Fruit fly (Drosophila melanogaster) whole organism, embryonic: Measurements from ENCODE around the gene Arpc1.

Source experiments
- Atf-2 ChIP-seq: fragments of 200-800 bp; sonication (Bioruptor generic); optimal IDR thresholded peaks from 2 replicates; lab custom pipeline; 2016; ENCODE audit warnings: missing biosample characterization, missing genetic modification characterization
- CG10267 ChIP-seq: fragments of 200-800 bp; sonication (Bioruptor generic); optimal IDR thresholded peaks from 2 replicates; lab custom pipeline; 2018; ENCODE audit warnings: missing biosample characterization, mild to moderate bottlenecking, missing genetic modification characterization, moderate library complexity
- CG10274 ChIP-seq: fragments of 200-800 bp; sonication (Bioruptor generic); optimal IDR thresholded peaks from 3 replicates; lab custom pipeline; 2017; ENCODE audit warnings: missing biosample characterization, mild to moderate bottlenecking, missing genetic modification characterization
- CG10979 ChIP-seq: fragments of 200-800 bp; sonication (Bioruptor generic); optimal IDR thresholded peaks from 2 replicates; lab custom pipeline; 2018; ENCODE audit warnings: missing biosample characterization, mild to moderate bottlenecking, missing genetic modification characterization, moderate library complexity
- CG11247 ChIP-seq: fragments of 200-800 bp; sonication (Bioruptor generic); IDR thresholded peaks from 2 replicates; pipeline ENCODE4 v1.3.6; 2022; ENCODE audit warnings: missing biosample characterization, missing genetic modification characterization
- CG11695 ChIP-seq: fragments of 200-800 bp; sonication (Bioruptor generic); IDR thresholded peaks from 3 replicates; pipeline ENCODE4 v1.3.6; 2022; ENCODE audit warnings: missing biosample characterization, missing genetic modification characterization
- CG12236 ChIP-seq: fragments of 200-800 bp; sonication (Bioruptor generic); optimal IDR thresholded peaks from 2 replicates; lab custom pipeline; 2016; ENCODE audit warnings: missing biosample characterization, missing genetic modification characterization
- CG12299 ChIP-seq: fragments of 200-800 bp; sonication (Bioruptor generic); optimal IDR thresholded peaks from 2 replicates; lab custom pipeline; 2018; ENCODE audit warnings: missing biosample characterization, mild to moderate bottlenecking, missing genetic modification characterization
- CG14441 ChIP-seq: fragments of 200-800 bp; sonication (Bioruptor generic); IDR thresholded peaks from 2 replicates; pipeline ENCODE4 v1.3.6; 2022; ENCODE audit warnings: missing biosample characterization, missing genetic modification characterization
- CG14710 ChIP-seq: fragments of 200-800 bp; sonication (Bioruptor generic); optimal IDR thresholded peaks from 3 replicates; lab custom pipeline; 2019; ENCODE audit warnings: missing biosample characterization, mild to moderate bottlenecking, missing genetic modification characterization, moderate library complexity
- CG17359 ChIP-seq: fragments of 200-800 bp; sonication (Bioruptor generic); optimal IDR thresholded peaks from 3 replicates; lab custom pipeline; 2018; ENCODE audit warnings: missing biosample characterization, mild to moderate bottlenecking, missing genetic modification characterization, moderate library complexity
- CG17802 ChIP-seq: fragments of 200-800 bp; sonication (Bioruptor generic); optimal IDR thresholded peaks from 2 replicates; lab custom pipeline; 2018; ENCODE audit warnings: missing biosample characterization, mild to moderate bottlenecking, missing genetic modification characterization, moderate library complexity
- CG17829 ChIP-seq: fragments of 200-800 bp; optimal IDR thresholded peaks from 2 replicates; lab custom pipeline; 2019; ENCODE audit warnings: missing biosample characterization, mild to moderate bottlenecking, missing genetic modification characterization, moderate library complexity
- CG18476 ChIP-seq: fragments of 200-800 bp; sonication (Bioruptor generic); optimal IDR thresholded peaks from 2 replicates; lab custom pipeline; 2016; ENCODE audit warnings: missing biosample characterization, mild to moderate bottlenecking, missing genetic modification characterization
- CG2889 ChIP-seq: fragments of 200-800 bp; sonication (Bioruptor generic); IDR thresholded peaks from 3 replicates; pipeline ENCODE4 v1.3.6; 2022; ENCODE audit warnings: missing biosample characterization, missing genetic modification characterization
- CG30020 ChIP-seq: fragments of 200-800 bp; optimal IDR thresholded peaks from 2 replicates; lab custom pipeline; 2019; ENCODE audit warnings: missing biosample characterization, mild to moderate bottlenecking, missing genetic modification characterization, moderate library complexity
- CG30431 ChIP-seq: fragments of 200-800 bp; sonication (Bioruptor generic); optimal IDR thresholded peaks from 2 replicates; lab custom pipeline; 2017; ENCODE audit warnings: missing biosample characterization, missing genetic modification characterization
- CG34422 ChIP-seq: fragments of 200-800 bp; sonication (Bioruptor generic); IDR thresholded peaks from 3 replicates; pipeline ENCODE4 v1.3.6; 2022; ENCODE audit warnings: missing biosample characterization, missing genetic modification characterization
- CG4424 ChIP-seq: fragments of 200-800 bp; sonication (Bioruptor generic); optimal IDR thresholded peaks from 3 replicates; lab custom pipeline; 2016; ENCODE audit warnings: missing biosample characterization, missing genetic modification characterization
- CG9797 ChIP-seq: fragments of 200-800 bp; sonication (Bioruptor generic); optimal IDR thresholded peaks from 3 replicates; lab custom pipeline; 2018; ENCODE audit warnings: missing biosample characterization, mild to moderate bottlenecking, missing genetic modification characterization
- CTCF ChIP-seq: fragments of 200-800 bp; sonication (Bioruptor generic); optimal IDR thresholded peaks from 2 replicates; lab custom pipeline; 2017; ENCODE audit warnings: missing biosample characterization, mild to moderate bottlenecking, missing genetic modification characterization, moderate library complexity
- CoRest ChIP-seq: fragments of 200-800 bp; sonication (Bioruptor generic); optimal IDR thresholded peaks from 3 replicates; lab custom pipeline; 2018; ENCODE audit warnings: missing biosample characterization, mild to moderate bottlenecking, missing genetic modification characterization, moderate library complexity
- Dp ChIP-seq: fragments of 200-800 bp; sonication (Bioruptor generic); optimal IDR thresholded peaks from 2 replicates; lab custom pipeline; 2018; ENCODE audit warnings: missing biosample characterization, mild to moderate bottlenecking, missing genetic modification characterization, moderate library complexity
- Lhr ChIP-seq: fragments of 200-800 bp; sonication (Bioruptor generic); optimal IDR thresholded peaks from 3 replicates; lab custom pipeline; 2017; ENCODE audit warnings: mild to moderate bottlenecking, missing biosample characterization, missing genetic modification reagents, missing genetic modification characterization
- MBD-R2 ChIP-seq: fragments of 200-800 bp; sonication (Bioruptor generic); IDR thresholded peaks from 2 replicates; pipeline ENCODE4 v1.3.6; 2022; ENCODE audit warnings: missing biosample characterization, missing genetic modification characterization
- Med ChIP-seq: fragments of 200-800 bp; sonication (Bioruptor generic); peaks from one replicate; lab custom pipeline; 2016; ENCODE audit warnings: missing biosample characterization, missing genetic modification characterization, mild to moderate bottlenecking, inconsistent platforms, moderate library complexity
- Myb ChIP-seq: fragments of 200-800 bp; sonication (Bioruptor generic); optimal IDR thresholded peaks from 2 replicates; lab custom pipeline; 2016; ENCODE audit warnings: missing biosample characterization, missing genetic modification characterization
- Scr ChIP-seq: fragments of 200-800 bp; sonication (Bioruptor generic); IDR thresholded peaks from 2 replicates; pipeline ENCODE4 v1.3.6; 2022; ENCODE audit warnings: missing biosample characterization, missing genetic modification characterization; ENCODE audit not compliant: partially characterized antibody
- Taf1 ChIP-seq: fragments of 200-800 bp; sonication (Bioruptor generic); IDR thresholded peaks from 2 replicates; pipeline ENCODE4 v1.3.6; 2022; ENCODE audit warnings: missing biosample characterization, missing genetic modification characterization
- Trl ChIP-seq, 3 experiments: fragments of >200 bp in 2 of 3; fragments of 200-800 bp in 1 of 3; sonication (Bioruptor generic) in 1 of 3; optimal IDR thresholded peaks; 2 replicates in 1 of 3; 3 replicates in 2 of 3; lab custom pipeline; 2016 to 2017; ENCODE audit warnings: missing biosample characterization in 1 of 3, missing genetic modification characterization in 1 of 3
- Vsx1 ChIP-seq: fragments of 200-800 bp; sonication (Bioruptor generic); optimal IDR thresholded peaks from 2 replicates; lab custom pipeline; 2017; ENCODE audit warnings: missing biosample characterization, mild to moderate bottlenecking, missing genetic modification characterization, missing genetic modification reagents
- ap ChIP-seq: fragments of 200-800 bp; sonication (Bioruptor generic); IDR thresholded peaks from 2 replicates; pipeline ENCODE4 v1.3.6; 2022; ENCODE audit warnings: missing biosample characterization, missing genetic modification characterization
- bbx ChIP-seq: fragments of 200-800 bp; sonication (Bioruptor generic); IDR thresholded peaks from 2 replicates; pipeline ENCODE4 v1.3.6; 2022; ENCODE audit warnings: missing biosample characterization, missing genetic modification characterization; ENCODE audit not compliant: partially characterized antibody
- cg ChIP-seq: fragments of 200-800 bp; sonication (Bioruptor generic); optimal IDR thresholded peaks from 3 replicates; lab custom pipeline; 2019; ENCODE audit warnings: missing biosample characterization, mild to moderate bottlenecking, missing genetic modification characterization, moderate library complexity
- crol ChIP-seq: fragments of 200-800 bp; sonication (Bioruptor generic); IDR thresholded peaks from 2 replicates; pipeline ENCODE4 v1.3.6; 2022; ENCODE audit warnings: missing biosample characterization, missing genetic modification characterization
- dimm ChIP-seq: fragments of 200-800 bp; sonication (Bioruptor generic); IDR thresholded peaks from 2 replicates; pipeline ENCODE4 v1.3.6; 2022; ENCODE audit warnings: missing biosample characterization, missing genetic modification characterization
- dysf ChIP-seq: fragments of 200-800 bp; sonication (Bioruptor generic); IDR thresholded peaks from 3 replicates; pipeline ENCODE4 v1.3.6; 2022; ENCODE audit warnings: missing biosample characterization, missing genetic modification characterization
- ftz-f1 ChIP-seq: fragments of 200-800 bp; sonication (Bioruptor generic); optimal IDR thresholded peaks from 2 replicates; lab custom pipeline; 2016; ENCODE audit warnings: missing biosample characterization, missing genetic modification characterization
- gsb-n ChIP-seq: fragments of 200-800 bp; sonication (Bioruptor generic); optimal IDR thresholded peaks from 3 replicates; lab custom pipeline; 2018; ENCODE audit warnings: missing biosample characterization, mild to moderate bottlenecking, missing genetic modification characterization
- hb ChIP-seq: fragments of 200-800 bp; sonication (Bioruptor generic); IDR thresholded peaks from 3 replicates; pipeline ENCODE4 v1.3.6; 2022; ENCODE audit warnings: missing biosample characterization, missing genetic modification characterization; ENCODE audit not compliant: partially characterized antibody
- maf-S ChIP-seq: fragments of 200-800 bp; sonication (Bioruptor generic); optimal IDR thresholded peaks from 2 replicates; lab custom pipeline; 2016; ENCODE audit warnings: missing biosample characterization, missing genetic modification characterization
- mirr ChIP-seq: fragments of 200-800 bp; sonication (Bioruptor generic); optimal IDR thresholded peaks from 3 replicates; lab custom pipeline; 2018; ENCODE audit warnings: missing biosample characterization, mild to moderate bottlenecking, missing genetic modification characterization
- nerfin-2 ChIP-seq: fragments of 200-800 bp; sonication (Bioruptor generic); IDR thresholded peaks from 2 replicates; pipeline ENCODE4 v1.3.6; 2022; ENCODE audit warnings: missing biosample characterization, missing genetic modification characterization; ENCODE audit not compliant: partially characterized antibody
- phol ChIP-seq: fragments of 200-800 bp; sonication (Bioruptor generic); optimal IDR thresholded peaks from 3 replicates; lab custom pipeline; 2018; ENCODE audit warnings: missing biosample characterization, mild to moderate bottlenecking, missing genetic modification characterization, moderate library complexity
- pzg ChIP-seq: fragments of 200-800 bp; sonication (Bioruptor generic); optimal IDR thresholded peaks from 3 replicates; lab custom pipeline; 2018; ENCODE audit warnings: missing biosample characterization, mild to moderate bottlenecking, missing genetic modification characterization, moderate library complexity
- repo ChIP-seq: fragments of 200-800 bp; sonication (Bioruptor generic); optimal IDR thresholded peaks from 2 replicates; lab custom pipeline; 2016; ENCODE audit warnings: missing biosample characterization, missing genetic modification characterization
- slp2 ChIP-seq: fragments of 200-800 bp; sonication (Bioruptor generic); optimal IDR thresholded peaks from 2 replicates; lab custom pipeline; 2016; ENCODE audit warnings: missing biosample characterization, missing genetic modification characterization
- tgo ChIP-seq: fragments of 200-800 bp; sonication (Bioruptor generic); IDR thresholded peaks from 3 replicates; pipeline ENCODE4 v1.3.6; 2022; ENCODE audit warnings: missing biosample characterization, missing genetic modification characterization
- trem ChIP-seq: fragments of 200-800 bp; optimal IDR thresholded peaks from 3 replicates; lab custom pipeline; 2019; ENCODE audit warnings: missing biosample characterization, mild to moderate bottlenecking, missing genetic modification characterization, moderate library complexity
- vvl ChIP-seq: fragments of 200-800 bp; sonication (Bioruptor generic); IDR thresholded peaks from 2 replicates; pipeline ENCODE4 v1.3.6; 2022; ENCODE audit warnings: missing biosample characterization, missing genetic modification characterization

Gene Arpc1

DNA sequence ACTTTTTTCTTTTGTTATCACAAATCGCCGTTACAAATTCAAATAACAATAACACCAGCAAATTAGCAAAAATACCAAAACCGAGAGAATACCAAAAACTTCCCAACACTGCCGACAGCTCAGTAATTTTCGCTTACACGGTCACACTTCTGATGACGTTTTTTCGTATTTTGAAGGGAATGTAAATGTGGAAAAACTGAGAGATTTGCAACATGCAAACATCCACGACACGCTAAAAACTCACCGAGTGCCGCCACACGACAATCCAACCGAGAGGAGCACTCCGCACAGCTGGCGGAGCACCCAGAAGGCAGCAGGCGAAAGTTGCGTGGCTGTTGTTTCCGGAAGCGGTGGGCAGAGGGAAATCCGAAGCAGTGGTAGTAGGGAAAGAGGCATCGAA is 36.1 kb downstream of the Arpc1 start, which contains the start of gene Sec71 (continued):
- TF ChIP-seq CG34422 (GFP tag; lab: Robert Waterston, UW), result peak; percentile 45; the same call in 1 of the 3 replicates
- no peak for TF ChIP-seq CTCF
- no peak for TF ChIP-seq CG10979 (tag; lab: Kevin White, UChicago)
- TF ChIP-seq crol (GFP tag; lab: Robert Waterston, UW), result peak; percentile 71
- TF ChIP-seq CG9797 (GFP tag; lab: Kevin White, UChicago), result peak; percentile 86
- 0 out of 2 replicates have a peak, but pooled peaks have one; percentile 23 for TF ChIP-seq nerfin-2 (GFP tag; lab: Robert Waterston, UW)
- no peak for TF ChIP-seq maf-S (GFP tag; lab: Kevin White, UChicago)
- no peak for TF ChIP-seq ap (GFP tag; lab: Robert Waterston, UW)
- TF ChIP-seq CG11695, result no peak
- TF ChIP-seq Scr, result no peak; the same call in 1 of the 2 replicates
- TF ChIP-seq Med (GFP tag; lab: Kevin White, UChicago), result peak; percentile 85
- TF ChIP-seq tgo (GFP tag; lab: Robert Waterston, UW), result no peak
- TF ChIP-seq pzg (GFP tag; lab: Kevin White, UChicago), result peak; percentile 78
- TF ChIP-seq CG10267 (tag; lab: Kevin White, UChicago), result peak; percentile 94
- TF ChIP-seq repo (GFP tag; lab: Kevin White, UChicago), result no peak
- TF ChIP-seq ftz-f1 (GFP tag; lab: Kevin White, UChicago), result peak; percentile 76
- no peak for TF ChIP-seq CG10274 (GFP tag; lab: Kevin White, UChicago)
- TF ChIP-seq, all 482 proteins: peak for 43

DNA sequence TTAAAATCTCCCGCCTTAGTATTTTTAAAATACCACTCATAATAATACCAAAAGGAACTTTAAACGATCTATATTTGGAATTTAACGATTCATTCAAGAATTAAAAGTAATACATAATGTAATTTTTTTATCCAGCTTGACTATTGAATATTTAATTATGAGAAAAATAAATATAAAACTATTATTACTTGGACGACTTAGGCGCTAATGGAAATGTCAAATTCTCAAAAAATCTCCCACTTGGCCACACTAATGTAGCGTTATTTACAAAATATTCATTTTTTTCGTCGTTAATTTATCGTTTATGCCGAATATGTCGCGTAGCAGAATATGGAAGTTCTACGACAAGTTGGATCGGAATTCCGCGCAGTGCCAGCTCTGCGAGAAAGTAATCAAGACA is 38.8 kb downstream of the Arpc1 start, which contains the start of gene CG16863:
Gene CG16863 (plus strand): TSS at position 245 of the 400 bp plus-strand sequence.
- TF ChIP-seq CG11247 (no peak), CG12299 (tag; lab: Kevin White, UChicago) (no peak), CG14441 (GFP tag; lab: Robert Waterston, UW) (no peak), Atf-2 (GFP tag; lab: Kevin White, UChicago) (no peak), phol (peak; percentile 2), cg (GFP tag; lab: Kevin White, UChicago) (no peak), pzg (GFP tag; lab: Kevin White, UChicago) (peak; percentile 28), slp2 (GFP tag; lab: Kevin White, UChicago) (no peak), Taf1 (GFP tag; lab: Robert Waterston, UW) (no peak), dimm (GFP tag; lab: Robert Waterston, UW) (no peak), CG17829 (tag; lab: Kevin White, UChicago) (peak; percentile 17), CG17802 (tag; lab: Kevin White, UChicago) (no peak), CG30020 (no peak), mirr (no peak), trem (peak; percentile 28), CG4424 (GFP tag; lab: Kevin White, UChicago) (no peak), Dp (GFP tag; lab: Kevin White, UChicago) (peak; percentile 73), CG30431 (GFP tag; lab: Kevin White, UChicago) (no peak), vvl (no peak), CG10267 (tag; lab: Kevin White, UChicago) (peak; percentile 75), CG14710 (peak; percentile 33), CG12236 (GFP tag; lab: Kevin White, UChicago) (no peak), Lhr (GFP tag; lab: Kevin White, UChicago) (no peak), Vsx1 (GFP tag; lab: Kevin White, UChicago) (no peak), CG17359 (tag; lab: Kevin White, UChicago) (peak; percentile 49), CG9797 (GFP tag; lab: Kevin White, UChicago) (peak; percentile 51), CG18476 (no peak), Myb (GFP tag; lab: Kevin White, UChicago) (peak; percentile 56), bbx (GFP tag; lab: Robert Waterston, UW) (no peak), CoRest (no peak), Trl (optimal IDR thresholded peaks at IDR 0.05; lab: Kevin White, UChicago) (no peak), Trl (GFP tag; optimal IDR thresholded peaks at IDR 0.05; lab: Kevin White, UChicago) (no peak), gsb-n (tag; lab: Kevin White, UChicago) (no peak), dysf (GFP tag; lab: Robert Waterston, UW) (no peak), hb (no peak), CG2889 (GFP tag; lab: Robert Waterston, UW) (no peak), MBD-R2 (GFP tag; lab: Robert Waterston, UW) (0 out of 2 replicates have a peak, but pooled peaks have one; percentile 38)
